Fruit fly (Drosophila melanogaster) whole organism, adult: ENCODE data around the gene Plp.
A peak's percentile ranks its signal among the peaks of the same experiment; 100 is the strongest.

ENCODE experiments used
- CG11617 ChIP-seq: fragments of 200-800 bp; sonication (Bioruptor generic); optimal IDR thresholded peaks from 2 replicates; lab custom pipeline; 2017; ENCODE audit warnings: mild to moderate bottlenecking, missing biosample characterization, missing genetic modification reagents, missing genetic modification characterization
- CG1620 ChIP-seq: fragments of 200-800 bp; sonication (Bioruptor generic); optimal IDR thresholded peaks from 2 replicates; lab custom pipeline; 2016; ENCODE audit warnings: missing biosample characterization, missing genetic modification characterization
- CG5204 ChIP-seq: fragments of 200-800 bp; sonication (Bioruptor generic); optimal IDR thresholded peaks from 2 replicates; lab custom pipeline; 2016; ENCODE audit warnings: missing biosample characterization, missing genetic modification characterization
- Clk ChIP-seq: fragments of 200-800 bp; sonication (Bioruptor generic); optimal IDR thresholded peaks from 2 replicates; lab custom pipeline; 2017; ENCODE audit warnings: missing biosample characterization, missing genetic modification characterization
- Hr96 ChIP-seq: fragments of 200-800 bp; sonication (Bioruptor generic); optimal IDR thresholded peaks from 2 replicates; lab custom pipeline; 2016; ENCODE audit warnings: missing biosample characterization, missing genetic modification characterization
- Mnt ChIP-seq: fragments of 200-800 bp; sonication (Bioruptor generic); optimal IDR thresholded peaks from 2 replicates; lab custom pipeline; 2016; ENCODE audit warnings: missing biosample characterization, mild to moderate bottlenecking, missing genetic modification characterization
- bab1 ChIP-seq: fragments of 200-800 bp; sonication (Bioruptor generic); optimal IDR thresholded peaks from 3 replicates; lab custom pipeline; 2019; ENCODE audit warnings: missing biosample characterization, mild to moderate bottlenecking, missing genetic modification characterization, moderate library complexity
- cic ChIP-seq: fragments of 200-800 bp; sonication (Bioruptor generic); optimal IDR thresholded peaks from 2 replicates; lab custom pipeline; 2017; ENCODE audit warnings: missing biosample characterization, mild to moderate bottlenecking, missing genetic modification characterization, moderate library complexity
- kay ChIP-seq: fragments of 200-800 bp; sonication (Bioruptor generic); peaks from one replicate; lab custom pipeline; 2016; ENCODE audit warnings: missing biosample characterization, missing genetic modification characterization, borderline replicate concordance
- tj ChIP-seq: fragments of 200-800 bp; sonication (Bioruptor generic); optimal IDR thresholded peaks from 3 replicates; lab custom pipeline; 2017; ENCODE audit warnings: missing biosample characterization, mild to moderate bottlenecking, missing genetic modification characterization, moderate library complexity

- TF ChIP-seq CG5204 (GFP tag; lab: Kevin White, UChicago) (no peak), Mnt (GFP tag; lab: Kevin White, UChicago) (no peak), CG1620 (GFP tag; lab: Kevin White, UChicago) (no peak), Clk (GFP tag; lab: Kevin White, UChicago) (no peak), bab1 (GFP tag; lab: Kevin White, UChicago) (no peak), tj (GFP tag; lab: Kevin White, UChicago) (peak; percentile 80), CG11617 (GFP tag; lab: Kevin White, UChicago) (no peak), kay (GFP tag; lab: Kevin White, UChicago) (no peak), Hr96 (GFP tag; lab: Kevin White, UChicago) (no peak), cic (GFP tag; lab: Kevin White, UChicago) (no peak)
Observed at dm6 chr3L:15107158-15107775, 12.7 kb upstream of the Plp start.
